Fruit fly (Drosophila melanogaster): ENCODE results near the gene CG5162.

The CG5162 gene

dm6 chrX:17178484-17178921 lies 36.6 kb upstream of the CG5162 start (continued):
- TF ChIP-seq CG16813 (GFP tag; IDR thresholded peaks at IDR 0.05; ENCODE audit: partially characterized antibody) (no peak), HmgD (GFP tag; optimal IDR thresholded peaks at IDR 0.05) (no peak), CG4820 (GFP tag; optimal IDR thresholded peaks at IDR 0.05) (peak; percentile 97), yki (optimal IDR thresholded peaks at IDR 0.05) (peak; percentile 89), Dll (GFP tag; IDR thresholded peaks at IDR 0.05; ENCODE audit: partially characterized antibody) (no peak), pros (GFP tag; optimal IDR thresholded peaks at IDR 0.05) (peak; percentile 78), dysf (GFP tag; IDR thresholded peaks at IDR 0.05) (peak; percentile 99), CG1832 (GFP tag; optimal IDR thresholded peaks at IDR 0.05) (peak; percentile 37), sisA (GFP tag; IDR thresholded peaks at IDR 0.05) (peak; percentile 99), CG32767 (GFP tag; IDR thresholded peaks at IDR 0.05) (peak; percentile 89), z (GFP tag; IDR thresholded peaks at IDR 0.05) (peak; percentile 82; the same call in 2 of the 3 replicates), CG17802 (tag; optimal IDR thresholded peaks at IDR 0.05) (peak; percentile 81), CG14667 (GFP tag; IDR thresholded peaks at IDR 0.05) (peak; percentile 98), lbe (GFP tag; optimal IDR thresholded peaks at IDR 0.05) (peak; percentile 72), Sin3A (optimal IDR thresholded peaks at IDR 0.05) (no peak), abd-A (tag; optimal IDR thresholded peaks at IDR 0.05) (peak; percentile 65), fd64A (GFP tag; optimal IDR thresholded peaks at IDR 0.05) (peak; percentile 94), Myb (GFP tag; optimal IDR thresholded peaks at IDR 0.05) (peak; percentile 22), CG13424 (tag; optimal IDR thresholded peaks at IDR 0.05) (peak; percentile 99), btn (GFP tag; optimal IDR thresholded peaks at IDR 0.05) (peak; percentile 80), luna (GFP tag; optimal IDR thresholded peaks at IDR 0.05) (peak; percentile 62), Atf-2 (GFP tag; optimal IDR thresholded peaks at IDR 0.05) (no peak), Hr78 (GFP tag; optimal IDR thresholded peaks at IDR 0.05) (peak in 1 of 2 experiments; percentile 93), zfh2 (GFP tag; optimal IDR thresholded peaks at IDR 0.05) (no peak), unc-4 (GFP tag; IDR thresholded peaks at IDR 0.05; ENCODE audit: partially characterized antibody) (no peak), CG9437 (GFP tag; optimal IDR thresholded peaks at IDR 0.05) (no peak), Sox100B (GFP tag; optimal IDR thresholded peaks at IDR 0.05) (peak; percentile 98), pzg (GFP tag; optimal IDR thresholded peaks at IDR 0.05) (peak; percentile 7), CG13894 (tag; optimal IDR thresholded peaks at IDR 0.05) (peak; percentile 85), Usf (GFP tag; optimal IDR thresholded peaks at IDR 0.05) (peak; percentile 39), bbx (GFP tag; IDR thresholded peaks at IDR 0.05; ENCODE audit: partially characterized antibody) (no peak), CG17829 (tag; optimal IDR thresholded peaks at IDR 0.05) (peak; percentile 99), CG4854 (GFP tag; optimal IDR thresholded peaks at IDR 0.05) (peak; percentile 91), Ets65A (GFP tag) (peak; percentile 99), BEAF-32 (GFP tag; optimal IDR thresholded peaks at IDR 0.05) (no peak), pan (optimal IDR thresholded peaks at IDR 0.05) (no peak), pan (GFP tag; optimal IDR thresholded peaks at IDR 0.05 in 1 of 2, IDR thresholded peaks at IDR 0.05 in 1 of 2) (peak in 1 of 2 experiments; percentile 99)

- peak; percentile 75 for TF ChIP-seq sd (tag; optimal IDR thresholded peaks at IDR 0.05)
- no peak for TF ChIP-seq Bteb2 (GFP tag; optimal IDR thresholded peaks at IDR 0.05)
- TF ChIP-seq exex (tag; optimal IDR thresholded peaks at IDR 0.05), result peak; percentile 62
Observed at dm6 chrX:17180523-17180922, 34.6 kb upstream of the CG5162 start.
